Fruit fly (Drosophila melanogaster): ENCODE measurements around the gene CG12535.

CG12535 gene

DNA sequence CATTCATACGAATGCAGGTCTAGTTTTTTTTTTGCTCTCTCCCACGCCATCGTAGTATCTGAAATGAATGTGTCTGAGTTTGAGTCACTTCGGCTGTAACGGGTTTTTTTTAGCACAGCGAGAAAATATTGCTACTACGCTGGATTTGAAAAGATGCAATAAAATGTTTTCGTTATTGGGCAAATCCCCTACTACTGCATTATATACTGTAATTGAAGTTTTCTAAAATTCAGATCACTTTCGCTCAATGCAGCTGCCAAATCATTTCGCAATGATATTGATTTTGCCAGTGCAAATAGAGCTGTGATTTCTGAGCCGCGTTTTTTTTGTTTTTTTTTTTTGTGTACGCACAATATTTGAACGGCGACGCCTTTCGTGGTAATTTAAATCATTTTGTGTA, 15.8 kb downstream of the CG12535 start:
- TF ChIP-seq tai (GFP tag; optimal IDR thresholded peaks at IDR 0.05) (peak; percentile 43), dmrt93B (GFP tag; optimal IDR thresholded peaks at IDR 0.05) (peak; percentile 39), brk (GFP tag; optimal IDR thresholded peaks at IDR 0.05) (no peak), GATAd (GFP tag; optimal IDR thresholded peaks at IDR 0.05) (peak; percentile 47), N (GFP tag; optimal IDR thresholded peaks at IDR 0.05) (no peak), Mio (GFP tag; optimal IDR thresholded peaks at IDR 0.05) (no peak), Vsx2 (GFP tag; optimal IDR thresholded peaks at IDR 0.05; ENCODE audit: partially characterized antibody) (no peak), dl (GFP tag; optimal IDR thresholded peaks at IDR 0.05; ENCODE audit: insufficient read depth in 1 of 2, partially characterized antibody in 2 of 2) (no peak), h (GFP tag; optimal IDR thresholded peaks at IDR 0.05) (peak; percentile 36), psq (GFP tag; optimal IDR thresholded peaks at IDR 0.05) (no peak), OdsH (GFP tag; optimal IDR thresholded peaks at IDR 0.05) (peak; percentile 62), Dfd (GFP tag; optimal IDR thresholded peaks at IDR 0.05) (no peak), fru (GFP tag; optimal IDR thresholded peaks at IDR 0.05) (peak; percentile 78), ey (GFP tag; optimal IDR thresholded peaks at IDR 0.05) (peak; percentile 77), woc (GFP tag; optimal IDR thresholded peaks at IDR 0.05) (peak; percentile 19), br (GFP tag; optimal IDR thresholded peaks at IDR 0.05) (peak; percentile 74), Rel (GFP tag; optimal IDR thresholded peaks at IDR 0.05) (no peak), Rel (tag; optimal IDR thresholded peaks at IDR 0.05) (no peak), Hr83 (GFP tag; optimal IDR thresholded peaks at IDR 0.05; ENCODE audit: poor library complexity, severe bottlenecking) (peak; percentile 27), CrebA (GFP tag; optimal IDR thresholded peaks at IDR 0.05; ENCODE audit: borderline replicate concordance) (no peak), sage (GFP tag; optimal IDR thresholded peaks at IDR 0.05) (no peak), dsf (GFP tag; optimal IDR thresholded peaks at IDR 0.05; ENCODE audit: borderline replicate concordance) (no peak), Jra (GFP tag; optimal IDR thresholded peaks at IDR 0.05) (peak; percentile 4), HLH106 (tag; optimal IDR thresholded peaks at IDR 0.05) (peak; percentile 13), Myc (optimal IDR thresholded peaks at IDR 0.05) (no peak), Hr78 (GFP tag; optimal IDR thresholded peaks at IDR 0.05) (no peak), CG9705 (GFP tag; optimal IDR thresholded peaks at IDR 0.05) (no peak), CG32264 (GFP tag; optimal IDR thresholded peaks at IDR 0.05) (peak; percentile 64), jim (GFP tag; optimal IDR thresholded peaks at IDR 0.05) (peak; percentile 19), sv (GFP tag; optimal IDR thresholded peaks at IDR 0.05) (no peak), Abd-B (GFP tag; optimal IDR thresholded peaks at IDR 0.05) (no peak), lola (GFP tag; optimal IDR thresholded peaks at IDR 0.05) (no peak), rgr (GFP tag; optimal IDR thresholded peaks at IDR 0.05) (peak; percentile 76), Sp1 (GFP tag; optimal IDR thresholded peaks at IDR 0.05) (peak; percentile 32), foxo (GFP tag; optimal IDR thresholded peaks at IDR 0.05) (peak in 1 of 2 experiments; percentile 72), Hnf4 (GFP tag; optimal IDR thresholded peaks at IDR 0.05) (peak; percentile 73), Dif (GFP tag; optimal IDR thresholded peaks at IDR 0.05; ENCODE audit: partially characterized antibody) (no peak), usp (GFP tag; optimal IDR thresholded peaks at IDR 0.05) (no peak), pan (optimal IDR thresholded peaks at IDR 0.05) (no peak)

DNA sequence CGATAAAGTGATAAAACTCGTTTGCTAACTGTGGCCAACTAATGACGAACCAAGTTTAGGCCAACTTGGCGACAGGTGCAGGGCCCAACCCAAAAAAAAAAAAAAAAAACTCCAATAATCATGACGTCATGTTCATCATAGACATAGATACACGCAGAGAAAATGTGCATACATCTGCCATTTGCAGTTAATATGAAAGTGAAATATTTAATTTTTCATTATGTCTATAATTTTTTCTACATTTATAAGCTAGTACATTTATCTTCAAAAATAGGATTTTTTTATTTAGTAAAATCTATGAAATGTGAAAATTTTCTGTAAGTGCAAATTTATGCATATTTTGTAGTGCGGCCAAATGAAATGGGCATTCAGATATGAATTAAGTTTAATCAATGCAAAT, 17.1 kb downstream of the CG12535 start:
- TF ChIP-seq Hr78 (GFP tag; optimal IDR thresholded peaks at IDR 0.05) = no peak
- peak; percentile 35 for TF ChIP-seq sv (GFP tag; optimal IDR thresholded peaks at IDR 0.05)

- TF ChIP-seq Dfd (GFP tag; optimal IDR thresholded peaks at IDR 0.05) (no peak), GATAd (GFP tag; optimal IDR thresholded peaks at IDR 0.05) (no peak), Rel (GFP tag; optimal IDR thresholded peaks at IDR 0.05) (no peak), Rel (tag; optimal IDR thresholded peaks at IDR 0.05) (peak; percentile 32), dsf (GFP tag; optimal IDR thresholded peaks at IDR 0.05; ENCODE audit: borderline replicate concordance) (no peak), foxo (GFP tag; optimal IDR thresholded peaks at IDR 0.05) (no peak), HLH106 (tag; optimal IDR thresholded peaks at IDR 0.05) (no peak)
Observed at dm6 chrX:3429952-3430351, 18.8 kb downstream of the CG12535 start.
